Worm (Caenorhabditis elegans) whole organism, L2 larva: ENCODE results near the gene lhpp-1.

Source experiments
- ama-1 ChIP-seq: fragments of 150-350 bp; optimal IDR thresholded peaks from 2 replicates; lab custom pipeline; 2018; ENCODE audit warnings: inconsistent platforms
- ceh-16 ChIP-seq: fragments of 150-350 bp; optimal IDR thresholded peaks from 2 replicates; lab custom pipeline; 2014; ENCODE audit warnings: missing biosample characterization, missing genetic modification characterization
- peb-1 ChIP-seq: fragments of 150-350 bp; optimal IDR thresholded peaks from 2 replicates; lab custom pipeline; 2014; ENCODE audit warnings: missing biosample characterization, missing genetic modification characterization
- unc-39 ChIP-seq: fragments of 150-350 bp; optimal IDR thresholded peaks from 2 replicates; lab custom pipeline; 2014; ENCODE audit warnings: missing biosample characterization, missing genetic modification characterization
- unc-62 ChIP-seq: fragments of 150-350 bp; optimal IDR thresholded peaks from 2 replicates; lab custom pipeline; 2014; ENCODE audit warnings: missing biosample characterization, missing genetic modification reagents, missing genetic modification characterization

DNA sequence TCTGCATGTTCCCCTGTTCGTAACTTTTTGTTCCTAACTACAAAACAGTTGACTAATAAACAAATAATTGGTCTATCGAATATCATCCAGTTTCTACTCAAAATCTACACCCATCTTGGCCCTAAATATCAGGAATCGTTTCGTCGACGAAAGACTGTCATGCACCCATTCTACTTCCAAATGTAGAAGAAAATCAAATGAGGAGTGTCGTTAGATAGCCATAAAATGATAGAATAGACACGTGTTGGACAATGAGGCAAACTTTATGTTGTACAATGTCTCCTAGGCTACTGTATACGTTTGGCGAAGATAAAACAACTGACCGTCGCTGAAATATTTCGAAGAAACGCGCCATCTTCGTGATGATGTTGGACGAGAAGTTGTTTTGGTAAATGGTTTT lies 48.4 kb upstream of the lhpp-1 start:
- TF ChIP-seq unc-39 (no peak), ama-1 (no peak), unc-62 (no peak), peb-1 (tag; lab: Kevin White, UChicago) (no peak), ceh-16 (tag; lab: Kevin White, UChicago) (no peak)
